Worm (Caenorhabditis elegans) whole organism, L4/young adult: ENCODE measurements around the gene ceh-100.
"Not testable (repeated sequence)": the region's sequence is repeated elsewhere in the genome, so short reads cannot be mapped to it uniquely, and the experiment has no call there.

ENCODE experiments used
- W03F9.2 ChIP-seq: fragments of 150-350 bp; optimal IDR thresholded peaks from 2 replicates; lab custom pipeline; 2014; ENCODE audit warnings: missing biosample characterization, missing genetic modification characterization
- dao-5 ChIP-seq: sonication (generic microtip); optimal IDR thresholded peaks from 2 replicates; lab custom pipeline; 2016; ENCODE audit warnings: missing genotype, missing genetic modification characterization, moderate library complexity, missing compliant biosample characterization
- him-1 ChIP-seq: sonication (generic microtip); optimal IDR thresholded peaks from 2 replicates; lab custom pipeline; 2016; ENCODE audit warnings: missing genotype, missing genetic modification reagents, missing genetic modification characterization, missing compliant biosample characterization

The ceh-100 gene

DNA sequence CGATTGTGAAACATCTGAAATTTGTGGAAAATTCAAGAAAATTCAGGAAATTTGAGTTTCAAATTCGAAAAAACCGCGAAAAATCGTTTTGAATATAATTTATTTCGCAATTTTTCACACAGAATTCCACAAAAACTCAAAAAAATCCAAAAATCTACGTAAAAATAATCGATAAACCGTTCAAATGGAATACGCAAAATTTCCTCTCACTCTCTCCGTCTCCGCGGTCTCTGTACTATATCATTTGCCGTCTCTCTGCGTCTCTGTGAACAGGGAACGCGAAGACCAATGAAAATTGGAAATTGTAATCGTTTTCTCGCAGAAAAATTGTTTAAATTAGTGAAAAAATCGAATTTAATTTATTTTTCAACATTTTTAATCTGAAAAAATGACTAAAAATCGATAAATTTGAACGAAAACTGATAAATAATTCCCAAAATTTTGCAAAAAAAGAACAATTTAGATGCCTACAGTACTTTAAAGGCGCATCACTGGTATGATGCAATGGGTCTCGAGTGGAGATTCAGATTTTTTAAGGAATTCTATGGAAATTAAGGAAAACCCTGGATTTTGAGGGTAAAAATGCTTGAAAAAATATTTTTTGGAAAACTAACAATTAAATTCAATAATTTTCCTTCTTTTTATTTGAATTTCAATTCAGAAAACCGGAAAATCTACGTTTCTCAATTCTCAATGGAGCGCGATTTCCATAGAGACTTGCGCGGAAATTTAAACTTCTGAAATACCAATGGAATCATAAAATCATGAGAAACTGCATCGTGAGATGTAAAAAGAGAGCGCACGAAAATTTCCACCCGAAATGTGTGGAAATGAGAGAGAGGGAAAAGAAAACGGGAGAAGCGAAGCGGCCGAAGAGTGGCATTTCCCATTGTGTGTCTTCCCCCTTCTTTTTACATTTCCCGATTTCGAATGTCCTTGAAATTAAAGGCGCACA lies at the start of gene ceh-100, which contains the start of gene lips-15:
TSS of gene ceh-100 (minus strand) at position 14 of the 955 bp plus-strand sequence.
TSS of gene lips-15 (plus strand) at position 720 of the 955 bp plus-strand sequence.
- TF ChIP-seq W03F9.2 (tag; lab: Kevin White, UChicago) (no peak), dao-5 (tag; lab: Kevin White, UChicago) (no peak), him-1 (tag; lab: Kevin White, UChicago) (no peak)

DNA sequence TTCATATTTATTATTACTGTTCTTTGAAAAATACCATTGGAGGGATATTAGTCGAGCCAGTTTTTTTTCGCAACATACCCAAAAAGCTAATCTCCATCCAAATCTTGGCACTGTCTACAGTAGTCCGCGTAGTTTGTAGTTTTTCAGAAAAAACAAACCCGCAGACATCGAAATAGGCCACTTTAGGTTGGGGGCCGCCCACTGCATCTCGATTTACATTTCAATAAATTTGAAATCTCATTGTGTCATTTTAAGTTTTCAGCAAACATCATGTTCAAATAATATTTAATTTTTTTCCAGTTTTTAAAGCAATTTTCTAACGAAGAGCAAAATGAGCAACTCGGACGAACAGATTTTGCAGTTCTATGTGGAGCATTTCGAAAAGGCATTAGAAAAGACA lies 36.9 kb upstream of the ceh-100 start, which contains the start of gene nhr-235:
TSS of gene nhr-235 (plus strand) at position 301 of the 400 bp plus-strand sequence.
- TF ChIP-seq W03F9.2 (tag; lab: Kevin White, UChicago) (no peak), him-1 (tag; lab: Kevin White, UChicago) (no peak), dao-5 (tag; lab: Kevin White, UChicago) (no peak)

DNA sequence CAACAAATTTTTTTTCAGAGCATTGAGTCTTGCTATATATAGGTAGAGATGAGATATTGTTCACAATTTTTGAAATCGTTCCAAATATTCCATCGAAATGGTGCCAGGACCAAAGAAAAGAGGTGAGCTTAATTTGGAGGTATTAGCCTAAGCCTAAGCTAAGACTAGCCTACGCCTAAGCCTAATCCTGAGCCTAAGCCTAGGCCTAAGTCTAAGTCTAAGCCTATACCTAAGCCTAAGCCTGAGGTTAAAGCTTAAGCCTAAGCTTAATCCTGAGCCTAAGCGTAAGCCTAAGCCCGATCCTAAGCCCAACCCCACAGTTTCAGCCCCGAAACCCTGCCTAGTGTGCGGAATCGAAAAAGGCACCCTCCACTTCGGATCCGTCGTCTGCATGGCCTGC lies 33.1 kb upstream of the ceh-100 start, which contains the start of gene nhr-234:
TSS of gene nhr-234 (plus strand) at position 77 of the 400 bp plus-strand sequence.
- TF ChIP-seq W03F9.2 (tag; lab: Kevin White, UChicago) (no peak), him-1 (tag; lab: Kevin White, UChicago) (no peak), dao-5 (tag; lab: Kevin White, UChicago) (no peak)

DNA sequence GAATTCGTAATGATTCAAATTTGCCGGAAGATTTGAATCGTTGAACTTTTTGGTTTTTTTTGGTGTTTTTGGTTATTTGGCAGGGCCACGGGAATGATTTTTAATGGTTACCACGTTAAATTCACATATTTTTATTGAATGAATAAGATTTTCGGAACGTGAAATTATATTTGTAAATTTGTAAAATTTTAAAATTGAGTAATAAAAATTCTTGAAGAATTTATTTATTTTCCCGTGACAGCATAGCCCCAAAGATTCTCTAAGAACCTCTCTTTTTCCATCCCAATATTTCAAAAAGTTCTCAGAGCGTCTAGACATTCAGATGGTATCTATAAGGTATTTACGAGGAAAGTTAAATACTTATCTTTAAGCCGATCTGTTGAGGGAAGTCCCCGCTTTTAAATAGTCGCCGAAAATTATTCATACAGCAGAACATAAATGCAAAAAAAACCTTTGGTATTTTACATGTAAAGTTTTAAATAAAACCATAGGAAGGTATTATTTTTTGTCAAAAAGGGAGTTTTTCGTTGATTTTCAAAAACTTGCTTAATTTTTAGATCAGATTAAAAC lies 31.4 kb upstream of the ceh-100 start, which contains the start of gene Y38E10A.17:
TSS of gene Y38E10A.17 (minus strand) at position 51 of the 570 bp plus-strand sequence.
- no peak for TF ChIP-seq him-1 (tag; lab: Kevin White, UChicago)
- TF ChIP-seq W03F9.2 (tag; lab: Kevin White, UChicago): no peak
- TF ChIP-seq dao-5 (tag; lab: Kevin White, UChicago): no peak

DNA sequence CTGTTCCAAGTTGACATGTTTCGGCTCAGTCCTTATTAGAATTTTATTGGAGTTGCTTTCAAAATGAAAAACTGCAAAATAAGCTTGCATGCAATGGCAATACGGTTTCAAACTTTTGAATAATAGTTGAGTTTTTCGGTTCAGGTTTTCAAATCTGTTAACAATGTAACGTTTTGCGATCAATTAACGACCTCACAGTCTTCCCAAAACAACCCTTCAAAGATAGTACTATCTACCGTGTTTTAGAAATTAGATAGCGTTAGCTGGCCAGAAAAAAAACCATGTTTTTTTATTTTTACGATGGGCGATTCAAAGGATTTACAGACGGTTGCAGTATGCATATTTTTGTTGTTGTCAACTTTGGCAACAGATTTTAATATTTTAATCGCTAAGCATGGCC lies 27.4 kb upstream of the ceh-100 start, which contains the start of gene Y38E10A.34:
TSS of gene Y38E10A.34 (plus strand) at position 301 of the 400 bp plus-strand sequence.
- TF ChIP-seq him-1 (tag; lab: Kevin White, UChicago) (no peak), dao-5 (tag; lab: Kevin White, UChicago) (no peak), W03F9.2 (tag; lab: Kevin White, UChicago) (no peak)

DNA sequence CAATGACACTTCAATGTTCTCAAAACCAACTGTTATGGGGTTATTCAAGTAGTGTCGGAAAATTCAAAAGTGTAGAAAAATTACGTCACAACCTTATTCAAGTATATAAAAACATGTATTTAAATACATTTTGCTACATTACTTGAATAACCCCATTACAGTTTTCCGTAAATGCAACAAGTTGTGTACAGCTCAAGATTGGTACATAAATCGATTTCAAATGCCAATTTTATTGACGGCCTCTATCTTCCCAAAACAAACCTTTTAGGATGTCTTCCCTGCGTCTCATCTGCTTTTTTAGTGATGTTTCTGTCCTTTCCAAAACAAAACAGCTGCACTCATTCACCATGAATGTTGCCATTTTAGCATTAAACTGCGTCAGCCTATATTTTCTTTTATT lies 25.9 kb upstream of the ceh-100 start, which contains the start of gene Y38E10A.28:
TSS of gene Y38E10A.28 (plus strand) at position 301 of the 400 bp plus-strand sequence.
- no peak for TF ChIP-seq him-1 (tag; lab: Kevin White, UChicago)
- TF ChIP-seq W03F9.2 (tag; lab: Kevin White, UChicago): no peak
- TF ChIP-seq dao-5 (tag; lab: Kevin White, UChicago): no peak

DNA sequence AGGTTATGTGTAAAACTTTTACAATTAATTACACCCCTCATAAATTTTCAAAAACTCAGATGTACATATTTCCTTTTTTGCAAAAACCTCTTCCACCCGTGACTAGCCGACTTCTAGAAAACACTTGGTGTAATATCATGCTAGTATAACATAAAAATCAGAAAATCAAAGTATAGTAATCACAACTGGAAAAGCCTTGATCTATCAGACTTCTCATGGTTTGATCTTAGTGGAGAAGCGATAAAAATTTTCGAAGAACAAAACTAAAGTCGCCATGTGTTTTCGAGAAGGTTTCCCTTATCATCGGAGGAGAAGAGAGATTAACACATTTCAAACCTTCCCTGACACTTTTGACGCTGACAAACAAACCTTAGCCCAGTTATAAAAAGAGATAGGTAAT lies 25.1 kb upstream of the ceh-100 start, which contains the start of gene nspe-5:
TSS of gene nspe-5 (plus strand) at position 301 of the 400 bp plus-strand sequence.
- no peak for TF ChIP-seq dao-5 (tag; lab: Kevin White, UChicago)
- no peak for TF ChIP-seq W03F9.2 (tag; lab: Kevin White, UChicago)
- no peak for TF ChIP-seq him-1 (tag; lab: Kevin White, UChicago)

DNA sequence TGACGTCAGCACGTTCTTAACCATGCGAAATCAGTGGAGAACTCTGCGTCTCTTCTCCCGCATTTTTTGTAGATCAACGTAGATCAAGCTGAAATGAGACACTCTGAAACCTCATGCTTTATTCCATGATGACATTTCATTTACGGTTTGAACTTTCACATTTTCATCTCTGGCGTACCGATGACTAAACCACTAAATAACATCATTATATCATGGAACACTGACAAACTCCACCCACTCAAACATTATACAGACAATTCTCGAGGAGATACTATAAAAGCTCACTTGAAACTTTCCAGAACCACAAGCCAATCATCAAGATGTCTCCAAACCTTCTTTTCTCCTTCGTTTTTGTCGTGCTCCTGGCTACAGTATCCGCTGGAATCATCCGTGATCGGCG lies 23.4 kb upstream of the ceh-100 start, which contains the start of gene nspe-7:
TSS of gene nspe-7 (plus strand) at position 301 of the 400 bp plus-strand sequence.
- TF ChIP-seq W03F9.2 (tag; lab: Kevin White, UChicago) (no peak), him-1 (tag; lab: Kevin White, UChicago) (no peak), dao-5 (tag; lab: Kevin White, UChicago) (no peak)

DNA sequence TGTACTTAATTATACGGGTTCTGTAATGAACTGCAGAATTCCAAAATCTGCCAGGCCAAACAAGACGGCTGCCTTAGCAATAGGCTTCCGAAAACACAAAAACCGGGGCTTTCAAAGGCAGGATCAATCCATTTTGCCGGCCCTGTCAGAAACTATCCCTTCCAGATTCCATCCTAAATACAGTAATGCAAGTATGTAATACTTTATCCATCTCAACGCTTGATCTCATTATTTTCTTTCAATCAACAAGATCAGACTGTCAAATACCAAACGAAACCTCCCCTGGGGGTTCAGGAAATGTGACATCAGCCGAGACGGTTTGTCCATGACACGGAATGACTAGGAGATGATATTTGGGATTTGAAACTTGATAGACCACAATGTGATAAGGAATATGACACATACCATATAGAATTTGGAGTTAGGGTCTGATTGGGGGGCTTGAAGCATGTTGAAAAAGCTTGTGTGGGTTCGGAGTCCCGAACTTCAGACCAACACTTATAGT lies 22.7 kb upstream of the ceh-100 start:
- TF ChIP-seq W03F9.2 (tag; lab: Kevin White, UChicago): no peak
- no peak for TF ChIP-seq dao-5 (tag; lab: Kevin White, UChicago)
- no peak for TF ChIP-seq him-1 (tag; lab: Kevin White, UChicago)

DNA sequence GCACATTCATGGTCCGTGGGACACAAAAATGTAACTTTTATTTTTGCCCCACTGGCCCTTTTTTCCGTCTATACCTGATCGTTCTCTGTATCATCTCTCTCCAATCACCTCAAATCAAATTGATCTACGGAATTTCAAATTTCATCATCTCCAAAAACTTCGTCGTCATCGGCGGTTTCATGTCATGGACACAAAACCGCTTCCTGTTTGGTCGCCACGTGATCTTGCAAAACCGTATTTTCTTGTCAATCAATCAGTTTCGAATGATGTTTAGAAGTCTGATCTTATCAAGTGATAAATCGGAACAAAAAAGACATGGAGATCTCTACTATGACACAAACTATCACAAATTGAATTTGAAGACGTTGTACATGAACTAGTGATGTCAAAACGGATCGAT lies 22.2 kb upstream of the ceh-100 start:
- TF ChIP-seq dao-5 (tag; lab: Kevin White, UChicago) (no peak), him-1 (tag; lab: Kevin White, UChicago) (no peak), W03F9.2 (tag; lab: Kevin White, UChicago) (no peak)

DNA sequence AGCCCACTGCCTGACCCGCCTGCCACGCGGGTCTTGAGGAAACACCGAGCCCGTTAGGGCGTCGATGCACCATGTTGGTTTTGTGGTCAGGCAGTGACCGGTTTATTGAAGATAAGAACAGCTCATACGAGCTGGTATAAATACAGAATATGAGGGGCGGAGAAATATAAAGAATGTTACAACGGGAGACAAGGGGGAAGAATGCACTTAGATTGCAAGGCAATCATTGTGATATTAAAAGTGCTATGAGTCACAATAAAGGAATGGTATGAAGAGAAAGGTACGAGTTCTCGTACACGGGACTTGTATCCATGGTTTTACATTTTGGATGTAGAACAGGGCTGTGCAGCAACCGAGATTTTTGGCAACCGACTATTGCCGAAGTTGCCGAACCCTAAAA lies 21.0 kb upstream of the ceh-100 start, which contains the start of gene Y38E10A.14:
TSS of gene Y38E10A.14 (minus strand) at position 101 of the 400 bp plus-strand sequence.
- not testable (repeated sequence) for TF ChIP-seq him-1, W03F9.2, dao-5 (tag; lab: Kevin White, UChicago)

DNA sequence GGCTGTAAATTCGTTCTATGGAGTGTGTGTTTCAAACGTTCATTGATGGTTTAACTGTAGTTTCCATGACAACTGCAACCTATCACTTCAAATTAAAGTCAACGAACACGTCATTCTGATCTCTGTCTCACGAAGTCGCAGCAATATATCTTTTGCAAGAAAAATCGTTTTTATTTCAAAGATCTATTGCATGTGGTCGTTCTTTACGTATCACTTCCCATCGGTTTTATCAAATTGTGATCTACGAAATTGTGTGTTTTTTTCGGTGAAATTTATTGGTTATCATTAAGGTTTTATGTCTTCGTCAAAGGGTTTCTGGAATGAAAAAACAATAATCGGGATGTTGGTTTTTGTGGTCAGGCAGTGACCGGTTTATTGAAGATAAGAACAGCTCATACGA lies 19.4 kb upstream of the ceh-100 start:
- TF ChIP-seq dao-5 (tag; lab: Kevin White, UChicago) (no peak), him-1 (tag; lab: Kevin White, UChicago) (no peak), W03F9.2 (tag; lab: Kevin White, UChicago) (no peak)
